Worm (Caenorhabditis elegans): ENCODE measurements around the gene F49C5.10.

DNA sequence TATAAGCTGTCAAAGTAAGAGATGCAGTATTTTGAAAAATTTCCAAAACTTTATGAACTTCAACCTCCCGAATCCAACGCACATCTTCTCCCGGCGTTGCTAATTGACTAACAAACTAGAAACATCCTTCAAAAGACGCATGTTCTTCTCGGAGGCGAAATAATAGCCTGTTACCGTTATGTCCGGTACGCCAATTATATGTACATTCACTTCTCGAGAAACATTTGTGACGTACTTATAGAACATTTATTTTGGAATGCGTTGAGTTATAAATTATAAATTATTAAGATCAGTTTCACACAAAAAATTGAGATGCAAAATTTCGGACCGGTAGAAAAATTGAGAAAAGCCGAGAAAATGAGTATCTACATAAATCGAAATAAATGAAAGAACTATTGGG, 49.6 kb upstream of the F49C5.10 start, which contains the start of gene T21B4.3:
- TF ChIP-seq T22C8.4 (GFP tag; IDR thresholded peaks at IDR 0.05) (no peak), klf-2 (GFP tag; conservative IDR thresholded peaks at IDR 0.05) (no peak), flt-1 (GFP tag; IDR thresholded peaks at IDR 0.05) (no peak), ref-1 (GFP tag; conservative IDR thresholded peaks at IDR 0.05) (no peak)

Data from whole organism, midembryonic.